Worm (Caenorhabditis elegans) whole organism, L4/young adult: Measurements from ENCODE around the gene ZC302.3.

Experiments
- W03F9.2 ChIP-seq: fragments of 150-350 bp; optimal IDR thresholded peaks from 2 replicates; lab custom pipeline; 2014; ENCODE audit warnings: missing biosample characterization, missing genetic modification characterization
- dao-5 ChIP-seq: sonication (generic microtip); optimal IDR thresholded peaks from 2 replicates; lab custom pipeline; 2016; ENCODE audit warnings: missing genotype, missing genetic modification characterization, moderate library complexity, missing compliant biosample characterization
- him-1 ChIP-seq: sonication (generic microtip); optimal IDR thresholded peaks from 2 replicates; lab custom pipeline; 2016; ENCODE audit warnings: missing genotype, missing genetic modification reagents, missing genetic modification characterization, missing compliant biosample characterization

The ZC302.3 gene

DNA sequence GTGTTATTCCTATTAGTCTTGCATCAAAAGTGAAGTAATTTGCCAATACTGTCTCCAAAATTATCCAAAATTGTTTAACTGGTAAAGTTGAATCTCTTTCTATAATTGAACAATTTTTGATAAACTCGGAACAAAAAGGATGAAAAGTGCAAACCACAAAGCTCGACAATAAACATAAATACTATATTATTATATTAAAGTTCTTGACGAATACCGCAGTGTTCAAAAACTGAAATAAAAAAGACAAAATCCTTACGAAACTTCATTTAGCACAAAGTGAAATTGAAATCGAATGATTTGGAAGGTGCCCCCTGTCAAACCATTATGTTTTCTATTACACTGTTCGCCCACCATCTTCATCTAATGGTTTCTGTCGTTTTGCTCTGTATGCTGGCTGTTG is at the start of gene ZC302.3:
Gene ZC302.3, minus strand, starts transcription at position 101 of the 400 bp plus-strand sequence.
- TF ChIP-seq W03F9.2 (no peak), him-1 (tag; lab: Kevin White, UChicago) (no peak), dao-5 (tag; lab: Kevin White, UChicago) (no peak)

DNA sequence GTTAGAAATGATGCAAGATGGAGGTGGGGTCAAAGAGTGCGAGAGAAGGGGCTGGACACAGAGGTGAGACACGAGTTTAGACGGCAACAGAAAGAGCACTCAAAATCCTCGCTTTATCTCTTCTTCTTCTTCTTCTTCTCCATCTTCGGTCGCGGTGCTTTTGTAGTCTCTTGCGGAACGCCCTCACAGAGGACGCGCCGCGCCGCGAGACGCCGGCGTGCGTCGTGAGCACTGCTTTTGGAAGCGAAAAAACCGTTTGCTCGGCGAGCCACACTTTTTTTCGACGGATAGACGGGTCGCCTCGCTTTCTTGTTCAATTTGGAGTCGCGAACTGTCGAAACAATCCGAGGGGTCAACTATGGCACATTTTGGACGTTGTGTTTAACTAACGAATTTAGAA is 49.7 kb upstream of the ZC302.3 start, which contains the start of gene D1054.9:
Gene D1054.9, minus strand, starts transcription at position 137 of the 400 bp plus-strand sequence.
- TF ChIP-seq dao-5 (tag; lab: Kevin White, UChicago) (no peak), him-1 (tag; lab: Kevin White, UChicago) (no peak), W03F9.2 (no peak)

DNA sequence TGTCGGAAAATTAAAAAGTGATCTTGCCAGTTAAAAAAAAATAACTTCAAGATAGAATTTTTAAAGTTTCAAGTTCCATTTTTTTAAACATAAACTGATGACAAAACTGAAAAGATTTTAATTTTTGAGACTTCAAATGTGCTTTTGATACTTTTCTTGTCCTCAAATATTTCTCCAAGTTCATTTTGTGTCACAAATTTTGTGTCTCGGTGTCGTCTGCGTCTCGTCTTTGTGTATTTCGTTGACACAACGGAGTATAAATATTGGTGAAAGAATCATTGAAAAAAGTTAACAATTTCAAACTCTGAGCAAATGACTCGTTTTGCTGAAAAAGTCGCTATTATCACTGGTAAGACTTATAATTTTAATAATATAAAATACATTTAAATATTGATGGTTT is 42.8 kb upstream of the ZC302.3 start, which contains the start of gene D1054.8:
Gene D1054.8, plus strand, starts transcription at position 301 of the 400 bp plus-strand sequence.
- TF ChIP-seq dao-5 (tag; lab: Kevin White, UChicago): no peak
- no peak for TF ChIP-seq him-1 (tag; lab: Kevin White, UChicago)
- TF ChIP-seq W03F9.2: no peak

DNA sequence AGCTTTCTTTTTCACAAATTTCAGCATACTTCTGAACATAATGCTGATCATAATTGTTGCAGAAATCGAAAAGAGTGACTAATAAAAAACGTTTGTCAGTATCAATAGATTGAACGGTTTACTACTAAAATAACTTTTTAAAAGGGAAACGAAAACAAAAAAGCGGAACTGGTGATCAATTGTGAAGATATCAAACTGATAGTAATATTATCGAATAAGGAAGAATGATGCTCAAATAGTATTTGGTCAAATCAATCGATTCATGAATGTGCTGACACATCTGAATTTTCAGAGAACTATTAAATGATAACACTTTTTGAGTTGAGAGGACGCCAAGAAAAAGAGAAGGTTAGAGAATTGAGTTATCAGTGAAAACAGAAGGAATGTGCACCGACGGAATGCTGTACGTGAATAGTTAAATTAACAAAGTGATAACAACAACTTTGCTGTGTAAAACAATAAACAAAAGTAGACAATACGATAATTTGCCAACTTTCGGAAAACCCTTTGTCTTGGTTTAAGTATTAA is 35.3 kb upstream of the ZC302.3 start, which contains the start of gene D1054.5:
Gene D1054.5, minus strand, starts transcription at position 51 of the 528 bp plus-strand sequence.
- TF ChIP-seq dao-5 (tag; lab: Kevin White, UChicago) (no peak), W03F9.2 (no peak), him-1 (tag; lab: Kevin White, UChicago) (no peak)

DNA sequence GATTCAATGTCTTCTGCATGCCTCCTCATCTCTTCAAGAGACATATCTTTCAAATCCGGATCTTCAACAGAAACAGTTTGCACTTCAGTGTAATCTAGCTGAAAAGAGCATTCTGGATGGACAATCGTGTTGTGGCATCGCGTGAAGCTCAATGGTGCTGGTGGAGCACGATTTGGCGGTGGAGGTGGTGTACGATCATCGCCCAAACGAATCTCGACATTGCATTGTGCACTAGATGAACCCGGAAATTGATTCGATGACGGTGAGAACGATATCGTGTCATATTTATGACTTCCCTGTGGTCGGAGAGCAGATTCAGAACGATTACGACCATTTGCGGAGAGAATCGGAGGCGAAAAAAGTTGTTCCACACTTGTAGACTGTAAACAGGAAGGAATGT is 32.0 kb upstream of the ZC302.3 start:
- TF ChIP-seq W03F9.2 (no peak), him-1 (tag; lab: Kevin White, UChicago) (no peak), dao-5 (tag; lab: Kevin White, UChicago) (no peak)

DNA sequence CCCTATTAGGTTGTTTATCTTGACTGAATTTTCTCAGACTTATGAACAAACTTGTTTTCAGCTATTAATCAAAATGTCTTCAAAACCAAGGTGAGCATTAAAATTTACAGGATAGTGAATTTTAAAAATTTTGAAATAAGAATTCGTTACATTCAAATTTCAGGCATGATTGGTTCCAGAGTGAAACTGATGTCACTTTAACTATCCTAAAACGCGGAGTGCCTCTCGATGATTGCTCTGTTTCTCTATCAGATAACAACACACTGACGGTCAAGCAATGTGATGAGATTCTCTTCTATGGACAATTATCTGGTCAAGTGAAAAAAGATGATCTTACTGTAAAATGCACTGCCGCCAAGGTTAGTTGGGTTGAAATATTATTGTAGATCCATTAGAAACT is 30.1 kb upstream of the ZC302.3 start, which contains the start of gene D1054.3:
Gene D1054.3, plus strand, starts transcription at position 62 of the 400 bp plus-strand sequence.
- TF ChIP-seq him-1 (tag; lab: Kevin White, UChicago) (no peak), dao-5 (tag; lab: Kevin White, UChicago) (no peak), W03F9.2 (no peak)

DNA sequence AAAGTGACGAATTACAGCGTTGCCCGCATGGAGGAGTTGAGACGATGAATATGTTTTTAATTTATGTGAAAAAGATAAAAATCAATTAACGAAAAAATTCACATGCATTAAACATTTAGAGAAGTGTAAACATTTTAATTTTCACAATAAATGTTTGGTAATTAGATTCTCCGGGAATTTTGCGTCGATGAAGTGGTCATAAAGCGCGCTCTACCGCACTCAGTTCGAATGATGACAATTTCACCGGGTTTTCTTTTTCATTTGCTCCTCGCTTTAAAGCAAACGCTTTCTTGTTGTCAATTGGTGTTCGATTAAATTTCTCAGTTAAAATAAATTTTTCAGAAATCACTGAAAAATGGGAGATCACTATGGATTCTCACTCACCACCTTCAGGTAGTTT is 28.8 kb upstream of the ZC302.3 start, which contains the start of the genes D1054.1 and pas-2:
Gene D1054.1, minus strand, starts transcription at position 192 of the 400 bp plus-strand sequence.
Gene pas-2, plus strand, starts transcription at position 343 of the 400 bp plus-strand sequence.
- TF ChIP-seq him-1 (tag; lab: Kevin White, UChicago) (no peak), W03F9.2 (peak; percentile 48)

DNA sequence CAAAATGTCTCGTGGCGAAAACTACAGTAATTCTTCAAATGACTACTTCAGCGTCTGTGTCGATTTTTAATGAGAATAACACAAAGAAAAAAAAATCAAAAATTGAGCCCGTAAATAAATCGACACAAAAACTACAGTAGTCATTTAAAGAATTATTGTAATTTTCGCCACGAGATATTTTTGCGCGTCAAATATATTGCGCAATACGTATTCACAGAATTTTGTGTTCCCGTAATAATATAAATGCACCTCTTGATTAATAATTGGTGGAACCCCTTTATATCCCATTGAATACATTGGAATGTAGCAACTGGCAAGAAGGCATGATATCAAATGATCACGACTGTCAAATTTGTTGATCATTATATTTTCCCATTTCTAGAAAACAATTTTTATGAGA is 27.6 kb upstream of the ZC302.3 start:
- no peak for TF ChIP-seq dao-5 (tag; lab: Kevin White, UChicago)

DNA sequence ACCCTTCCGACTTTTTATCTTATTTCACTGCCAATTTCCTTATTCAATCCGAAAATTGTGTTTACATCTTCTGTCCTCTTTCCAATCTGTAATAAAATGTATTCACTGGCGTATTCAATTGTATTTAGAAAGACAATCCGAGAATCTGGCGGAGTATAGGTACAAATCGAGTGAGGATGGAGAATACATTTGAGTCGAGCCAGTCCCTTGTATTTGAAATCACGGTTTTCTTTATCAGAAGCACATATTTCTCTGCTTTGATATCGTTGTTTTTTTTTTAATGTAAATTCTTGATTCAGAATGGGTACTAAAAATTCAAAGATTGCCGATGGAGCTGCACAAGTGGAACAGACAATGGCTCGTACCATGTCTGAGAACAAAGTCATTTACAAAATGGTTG is 22.8 kb upstream of the ZC302.3 start, which contains the start of gene ocr-1:
Gene ocr-1, plus strand, starts transcription at position 301 of the 400 bp plus-strand sequence.
- no peak for TF ChIP-seq him-1 (tag; lab: Kevin White, UChicago)
- no peak for TF ChIP-seq dao-5 (tag; lab: Kevin White, UChicago)
- TF ChIP-seq W03F9.2: no peak

DNA sequence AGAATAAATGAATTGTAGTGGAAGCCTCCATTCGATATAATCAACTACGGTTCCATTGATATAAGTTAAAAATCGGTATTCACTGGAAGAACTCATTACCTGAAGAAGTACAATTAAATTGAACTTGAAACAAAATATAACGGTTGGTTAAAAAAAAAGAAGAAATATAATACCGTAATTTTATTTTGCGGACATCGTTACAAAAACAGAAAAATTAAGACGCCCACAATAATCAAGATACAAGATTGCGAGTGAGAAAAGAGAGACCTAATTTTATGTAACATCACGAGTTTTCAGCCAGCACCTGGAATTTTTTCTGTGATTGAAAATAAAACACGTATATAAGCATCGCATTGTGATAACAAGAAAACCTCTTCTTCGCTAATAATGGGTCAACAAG is 21.4 kb upstream of the ZC302.3 start, which contains the start of gene sre-6:
Gene sre-6, minus strand, starts transcription at position 101 of the 400 bp plus-strand sequence.
- TF ChIP-seq dao-5 (tag; lab: Kevin White, UChicago) (no peak), him-1 (tag; lab: Kevin White, UChicago) (no peak), W03F9.2 (no peak)

DNA sequence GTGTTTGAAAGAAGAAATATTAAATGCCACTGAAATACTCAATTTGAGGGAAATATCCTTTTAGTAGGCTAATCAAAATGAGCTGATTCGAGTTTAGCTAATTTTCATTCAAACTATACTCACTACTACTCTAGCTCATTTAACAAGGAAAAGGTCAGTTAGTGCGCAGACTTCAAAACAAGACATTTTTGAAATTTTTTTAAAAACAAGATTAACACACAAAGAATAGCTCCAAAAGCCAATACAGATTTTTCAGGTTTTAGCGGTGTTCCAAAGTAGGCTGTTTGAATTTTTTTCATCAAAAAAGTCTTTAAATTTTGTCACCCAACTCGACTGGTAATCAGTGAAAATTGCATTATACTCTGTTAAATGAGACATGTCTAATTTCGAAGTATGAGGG is 19.6 kb upstream of the ZC302.3 start:
- TF ChIP-seq him-1 (tag; lab: Kevin White, UChicago): no peak
- TF ChIP-seq W03F9.2: no peak
- TF ChIP-seq dao-5 (tag; lab: Kevin White, UChicago): no peak

DNA sequence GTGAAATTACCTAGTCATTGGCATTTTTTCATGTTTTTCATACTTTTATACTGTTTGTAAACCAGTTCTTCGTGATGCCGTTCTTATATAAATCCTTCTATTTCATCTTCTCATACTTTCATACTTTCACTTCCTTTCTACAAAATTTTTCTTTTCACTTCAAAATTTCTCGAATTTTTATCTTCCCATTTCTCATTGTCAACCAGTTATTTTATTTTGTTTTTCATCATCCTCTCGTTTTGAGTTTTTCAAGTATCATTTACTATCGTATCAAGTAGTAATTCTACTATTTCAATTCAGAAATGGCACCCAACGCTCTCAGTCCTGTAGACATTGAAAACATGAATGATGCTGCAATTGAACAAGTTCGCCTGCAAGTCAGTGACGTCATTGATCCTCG is 17.4 kb upstream of the ZC302.3 start, which contains the start of gene F28H7.8:
Gene F28H7.8, plus strand, starts transcription at position 301 of the 400 bp plus-strand sequence.
- TF ChIP-seq him-1 (tag; lab: Kevin White, UChicago): no peak
- no peak for TF ChIP-seq dao-5 (tag; lab: Kevin White, UChicago)
- TF ChIP-seq W03F9.2: no peak

DNA sequence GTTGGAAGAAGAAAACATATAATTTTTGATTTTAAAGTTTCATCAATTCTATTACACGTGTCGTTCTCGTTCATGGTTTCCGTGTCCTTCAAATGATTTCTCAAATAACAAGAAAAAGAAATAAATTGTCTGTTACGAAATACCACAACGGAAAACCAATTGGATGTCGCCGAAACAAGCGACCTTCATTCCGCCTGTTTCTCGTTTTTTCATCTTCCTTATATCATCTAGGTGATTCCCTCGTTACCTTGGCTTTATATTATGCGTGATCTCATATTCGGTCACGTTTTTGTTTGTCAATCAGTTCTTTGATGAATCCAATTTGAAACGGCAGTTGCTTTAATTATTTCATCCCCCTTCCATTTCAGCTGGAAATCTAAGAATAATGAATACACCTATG is 15.9 kb upstream of the ZC302.3 start:
- TF ChIP-seq W03F9.2: no peak
- TF ChIP-seq him-1 (tag; lab: Kevin White, UChicago): no peak
- no peak for TF ChIP-seq dao-5 (tag; lab: Kevin White, UChicago)

DNA sequence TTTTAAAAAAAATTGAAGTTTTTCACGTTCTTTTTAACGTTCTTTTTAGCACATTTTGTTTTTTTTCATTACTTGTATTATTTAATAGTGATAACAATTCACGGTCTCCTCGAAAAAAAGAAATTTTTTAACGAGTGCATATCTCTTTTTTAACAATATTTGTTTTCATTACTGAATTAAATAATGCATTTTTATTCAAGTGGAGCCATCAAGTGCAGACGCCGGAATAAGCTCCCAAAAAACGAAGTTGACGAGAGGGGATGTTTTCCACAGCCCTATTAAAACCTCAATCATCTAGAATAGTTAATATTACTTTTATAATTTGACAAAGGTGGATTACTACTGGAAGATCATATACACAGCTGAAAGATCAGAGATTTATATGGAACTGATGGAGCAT is 15.4 kb upstream of the ZC302.3 start, which contains the start of gene irld-6:
Gene irld-6, minus strand, starts transcription at position 101 of the 400 bp plus-strand sequence.
- no peak for TF ChIP-seq W03F9.2
- TF ChIP-seq him-1 (tag; lab: Kevin White, UChicago): no peak
- no peak for TF ChIP-seq dao-5 (tag; lab: Kevin White, UChicago)
